Worm (Caenorhabditis elegans) whole organism, midembryonic: ENCODE measurements around the gene clec-45.

Experiments
- T22C8.4 ChIP-seq: fragments of 200-800 bp; sonication (Bioruptor generic); IDR thresholded peaks from 2 replicates; pipeline ENCODE4 v1.3.6; 2022; ENCODE audit warnings: missing genetic modification characterization, missing compliant biosample characterization
- cog-1 ChIP-seq: sonication (generic microtip); optimal IDR thresholded peaks from 2 replicates; lab custom pipeline; 2016; ENCODE audit warnings: missing genetic modification characterization, missing compliant biosample characterization
- flt-1 ChIP-seq: fragments of 200-800 bp; sonication (Bioruptor generic); IDR thresholded peaks from 2 replicates; pipeline ENCODE4 v1.3.6; 2022; ENCODE audit warnings: missing genetic modification characterization, missing compliant biosample characterization
- klf-2 ChIP-seq: fragments of 200-800 bp; sonication (Bioruptor generic); conservative IDR thresholded peaks from 2 replicates; pipeline ENCODE4 v1.3.6; 2022; ENCODE audit warnings: missing genetic modification reagents, missing genetic modification characterization, missing compliant biosample characterization
- med-1 ChIP-seq: sonication (generic microtip); optimal IDR thresholded peaks from 2 replicates; lab custom pipeline; 2017; ENCODE audit warnings: missing genetic modification characterization, mild to moderate bottlenecking, missing compliant biosample characterization, antibody characterized with exemption, missing genetic modification reagents; ENCODE audit not compliant: insufficient read depth
- ref-1 ChIP-seq: fragments of 200-800 bp; sonication (Bioruptor generic); conservative IDR thresholded peaks from 2 replicates; pipeline ENCODE4 v1.3.6; 2022; ENCODE audit warnings: missing genetic modification reagents, missing genetic modification characterization, missing compliant biosample characterization
- tab-1 ChIP-seq: fragments of 200-800 bp; sonication (Bioruptor generic); IDR thresholded peaks from 2 replicates; pipeline ENCODE4 v1.3.6; 2022; ENCODE audit warnings: missing genetic modification characterization, missing compliant biosample characterization
- ztf-23 ChIP-seq: fragments of 200-800 bp; sonication (Bioruptor generic); IDR thresholded peaks from 2 replicates; pipeline ENCODE4 v1.3.6; 2022; ENCODE audit warnings: missing genetic modification reagents, missing genetic modification characterization, missing compliant biosample characterization
- ztf-29 ChIP-seq: fragments of 200-800 bp; sonication (Bioruptor generic); IDR thresholded peaks from 2 replicates; pipeline ENCODE4 v1.3.6; 2022; ENCODE audit warnings: missing genetic modification reagents, missing genetic modification characterization, missing compliant biosample characterization

The clec-45 gene

ce11 chrV:7637801-7638200 is at the start of gene clec-45:
clec-45 (plus strand) TSS chrV:7638101.
- no peak for TF ChIP-seq T22C8.4 (GFP tag; lab: Robert Waterston, UW)
- TF ChIP-seq ztf-29 (GFP tag; lab: Robert Waterston, UW): no peak
- TF ChIP-seq flt-1 (GFP tag; lab: Robert Waterston, UW): no peak
- no peak for TF ChIP-seq ztf-23 (GFP tag; lab: Robert Waterston, UW)

- TF ChIP-seq flt-1 (GFP tag; lab: Robert Waterston, UW) (no peak), cog-1 (tag; lab: Kevin White, UChicago) (no peak), med-1 (GFP tag; lab: Kevin White, UChicago) (no peak), klf-2 (GFP tag; lab: Robert Waterston, UW) (no peak), T22C8.4 (GFP tag; lab: Robert Waterston, UW) (no peak), ztf-29 (GFP tag; lab: Robert Waterston, UW) (no peak), ztf-23 (GFP tag; lab: Robert Waterston, UW) (no peak), tab-1 (GFP tag; lab: Robert Waterston, UW) (no peak), ref-1 (GFP tag; lab: Robert Waterston, UW) (no peak)
Measured at ce11 chrV:7590454-7590853, 47.4 kb upstream of the clec-45 start, which contains the start of gene C50E3.6. C50E3.6 (minus strand) TSS chrV:7590554.

- no peak for TF ChIP-seq T22C8.4 (GFP tag; lab: Robert Waterston, UW)
- no peak for TF ChIP-seq med-1 (GFP tag; lab: Kevin White, UChicago)
Measured at ce11 chrV:7595132-7595531, 42.8 kb upstream of the clec-45 start.

ce11 chrV:7598269-7598668 is 39.6 kb upstream of the clec-45 start, which contains the start of gene C50E3.7:
C50E3.7 (minus strand) TSS chrV:7598369.
- TF ChIP-seq flt-1 (GFP tag; lab: Robert Waterston, UW) (no peak), T22C8.4 (GFP tag; lab: Robert Waterston, UW) (no peak)

- TF ChIP-seq flt-1 (GFP tag; lab: Robert Waterston, UW) (no peak), cog-1 (tag; lab: Kevin White, UChicago) (no peak), ztf-23 (GFP tag; lab: Robert Waterston, UW) (no peak), T22C8.4 (GFP tag; lab: Robert Waterston, UW) (no peak), ztf-29 (GFP tag; lab: Robert Waterston, UW) (no peak), ref-1 (GFP tag; lab: Robert Waterston, UW) (no peak), med-1 (GFP tag; lab: Kevin White, UChicago) (no peak), tab-1 (GFP tag; lab: Robert Waterston, UW) (no peak), klf-2 (GFP tag; lab: Robert Waterston, UW) (no peak)
Measured at ce11 chrV:7600149-7600548, 37.8 kb upstream of the clec-45 start, which contains the start of gene C50E3.9. C50E3.9 (minus strand) TSS chrV:7600249.

ce11 chrV:7601443-7601842 is 36.5 kb upstream of the clec-45 start, which contains the start of gene scl-26:
scl-26 (minus strand) TSS chrV:7601543.
- TF ChIP-seq flt-1 (GFP tag; lab: Robert Waterston, UW): no peak
- no peak for TF ChIP-seq T22C8.4 (GFP tag; lab: Robert Waterston, UW)
- no peak for TF ChIP-seq klf-2 (GFP tag; lab: Robert Waterston, UW)
- TF ChIP-seq ztf-23 (GFP tag; lab: Robert Waterston, UW): no peak
- TF ChIP-seq tab-1 (GFP tag; lab: Robert Waterston, UW): no peak
- no peak for TF ChIP-seq med-1 (GFP tag; lab: Kevin White, UChicago)
- no peak for TF ChIP-seq ref-1 (GFP tag; lab: Robert Waterston, UW)
- TF ChIP-seq ztf-29 (GFP tag; lab: Robert Waterston, UW): no peak
- no peak for TF ChIP-seq cog-1 (tag; lab: Kevin White, UChicago)

- TF ChIP-seq ztf-23 (GFP tag; lab: Robert Waterston, UW): no peak
- TF ChIP-seq ztf-29 (GFP tag; lab: Robert Waterston, UW): no peak
- no peak for TF ChIP-seq flt-1 (GFP tag; lab: Robert Waterston, UW)
- no peak for TF ChIP-seq ref-1 (GFP tag; lab: Robert Waterston, UW)
- no peak for TF ChIP-seq tab-1 (GFP tag; lab: Robert Waterston, UW)
- TF ChIP-seq med-1 (GFP tag; lab: Kevin White, UChicago): no peak
- TF ChIP-seq T22C8.4 (GFP tag; lab: Robert Waterston, UW): no peak
- TF ChIP-seq klf-2 (GFP tag; lab: Robert Waterston, UW): no peak
Measured at ce11 chrV:7603404-7603803, 34.5 kb upstream of the clec-45 start, which contains the start of gene C50E3.11. C50E3.11 (minus strand) TSS chrV:7603486.

ce11 chrV:7604858-7605257 is 33.0 kb upstream of the clec-45 start, which contains the start of gene clec-213:
clec-213 (plus strand) TSS chrV:7605158.
- no peak for TF ChIP-seq tab-1 (GFP tag; lab: Robert Waterston, UW)
- no peak for TF ChIP-seq med-1 (GFP tag; lab: Kevin White, UChicago)
- no peak for TF ChIP-seq ref-1 (GFP tag; lab: Robert Waterston, UW)
- TF ChIP-seq cog-1 (tag; lab: Kevin White, UChicago): no peak

- no peak for TF ChIP-seq med-1 (GFP tag; lab: Kevin White, UChicago)
- no peak for TF ChIP-seq tab-1 (GFP tag; lab: Robert Waterston, UW)
- TF ChIP-seq flt-1 (GFP tag; lab: Robert Waterston, UW): no peak
- no peak for TF ChIP-seq cog-1 (tag; lab: Kevin White, UChicago)
- TF ChIP-seq klf-2 (GFP tag; lab: Robert Waterston, UW): no peak
- TF ChIP-seq ztf-29 (GFP tag; lab: Robert Waterston, UW): no peak
- no peak for TF ChIP-seq T22C8.4 (GFP tag; lab: Robert Waterston, UW)
- no peak for TF ChIP-seq ref-1 (GFP tag; lab: Robert Waterston, UW)
- TF ChIP-seq ztf-23 (GFP tag; lab: Robert Waterston, UW): no peak
Measured at ce11 chrV:7609698-7610420, 28.0 kb upstream of the clec-45 start, which contains the start of the genes folt-3 and clec-214. folt-3 (minus strand) TSS chrV:7609748. clec-214 (plus strand) TSS chrV:7610370.
